Worm (Caenorhabditis elegans): ENCODE results near the gene letm-1.

letm-1 gene

ce11 chrV:13652322-13652721 is 8.7 kb upstream of the letm-1 start:
- TF ChIP-seq M03D4.4 (tag; optimal IDR thresholded peaks at IDR 0.05) (no peak), unc-39 (tag; optimal IDR thresholded peaks at IDR 0.05) (no peak), cnd-1 (tag; optimal IDR thresholded peaks at IDR 0.05) (no peak), mab-5 (tag; optimal IDR thresholded peaks at IDR 0.05) (no peak), nhr-28 (tag; optimal IDR thresholded peaks at IDR 0.05) (no peak), nhr-2 (tag; optimal IDR thresholded peaks at IDR 0.05) (no peak), blmp-1 (tag; optimal IDR thresholded peaks at IDR 0.05) (no peak), nhr-237 (tag; optimal IDR thresholded peaks at IDR 0.05) (no peak), ztf-11 (tag; optimal IDR thresholded peaks at IDR 0.05) (no peak), bed-3 (GFP tag; optimal IDR thresholded peaks at IDR 0.05) (no peak), sem-2 (GFP tag; optimal IDR thresholded peaks at IDR 0.05) (no peak), tbx-8 (GFP tag; optimal IDR thresholded peaks at IDR 0.05) (no peak), unc-62 (GFP tag; optimal IDR thresholded peaks at IDR 0.05) (no peak), pha-4 (tag; optimal IDR thresholded peaks at IDR 0.05) (no peak), sptf-1 (tag; optimal IDR thresholded peaks at IDR 0.05) (no peak), drap-1 (GFP tag; optimal IDR thresholded peaks at IDR 0.05) (no peak), ham-2 (GFP tag; optimal IDR thresholded peaks at IDR 0.05) (no peak), hlh-1 (tag; optimal IDR thresholded peaks at IDR 0.05) (no peak), ces-1 (GFP tag; optimal IDR thresholded peaks at IDR 0.05) (no peak), flh-1 (GFP tag; optimal IDR thresholded peaks at IDR 0.05) (no peak)

ce11 chrV:13653713-13654393 is 7.2 kb upstream of the letm-1 start, which contains the start of gene lpin-1:
lpin-1 (minus strand) TSS chrV:13654129.
- TF ChIP-seq unc-62 (GFP tag; optimal IDR thresholded peaks at IDR 0.05) (no peak), sem-2 (GFP tag; optimal IDR thresholded peaks at IDR 0.05) (no peak), unc-39 (tag; optimal IDR thresholded peaks at IDR 0.05) (no peak), cnd-1 (tag; optimal IDR thresholded peaks at IDR 0.05) (no peak), bed-3 (GFP tag; optimal IDR thresholded peaks at IDR 0.05) (no peak), M03D4.4 (tag; optimal IDR thresholded peaks at IDR 0.05) (no peak), nhr-2 (tag; optimal IDR thresholded peaks at IDR 0.05) (no peak), nhr-12 (tag; optimal IDR thresholded peaks at IDR 0.05) (no peak), pha-4 (tag; optimal IDR thresholded peaks at IDR 0.05) (no peak)

ce11 chrV:13654394-13654792 is 6.7 kb upstream of the letm-1 start:
- TF ChIP-seq ceh-39 (tag; optimal IDR thresholded peaks at IDR 0.05) = no peak

ce11 chrV:13655202-13655764 is 5.8 kb upstream of the letm-1 start:
- TF ChIP-seq nhr-28 (tag; optimal IDR thresholded peaks at IDR 0.05) = no peak
- TF ChIP-seq unc-62 (GFP tag; optimal IDR thresholded peaks at IDR 0.05) = peak; percentile 73
- no peak for TF ChIP-seq mab-5 (tag; optimal IDR thresholded peaks at IDR 0.05)
- peak; percentile 28 for TF ChIP-seq ceh-43 (GFP tag; optimal IDR thresholded peaks at IDR 0.05)
- no peak for TF ChIP-seq unc-39 (tag; optimal IDR thresholded peaks at IDR 0.05)
- TF ChIP-seq snpc-4 (tag; optimal IDR thresholded peaks at IDR 0.05) = no peak
- TF ChIP-seq hlh-1 (tag; optimal IDR thresholded peaks at IDR 0.05) = no peak
- no peak for TF ChIP-seq elt-3 (tag; optimal IDR thresholded peaks at IDR 0.05)
- TF ChIP-seq ceh-83 (GFP tag; optimal IDR thresholded peaks at IDR 0.05) = no peak
- no peak for TF ChIP-seq ceh-39 (tag; optimal IDR thresholded peaks at IDR 0.05)
- TF ChIP-seq bed-3 (GFP tag; optimal IDR thresholded peaks at IDR 0.05) = no peak
- TF ChIP-seq sem-2 (GFP tag; optimal IDR thresholded peaks at IDR 0.05) = no peak
- TF ChIP-seq elt-1 (tag; optimal IDR thresholded peaks at IDR 0.05; ENCODE audit: borderline replicate concordance, insufficient read depth) = no peak
- peak; percentile 42 for TF ChIP-seq mls-2 (tag; optimal IDR thresholded peaks at IDR 0.05)
- no peak for TF ChIP-seq cnd-1 (tag; optimal IDR thresholded peaks at IDR 0.05)
- TF ChIP-seq nhr-76 (tag; optimal IDR thresholded peaks at IDR 0.05) = no peak
- no peak for TF ChIP-seq ham-2 (GFP tag; optimal IDR thresholded peaks at IDR 0.05)
- no peak for TF ChIP-seq tbx-8 (GFP tag; optimal IDR thresholded peaks at IDR 0.05)
- no peak for TF ChIP-seq nhr-2 (tag; optimal IDR thresholded peaks at IDR 0.05)
- TF ChIP-seq lin-32 (GFP tag; optimal IDR thresholded peaks at IDR 0.05) = no peak
- peak; percentile 42 for TF ChIP-seq unc-120 (tag; optimal IDR thresholded peaks at IDR 0.05; ENCODE audit: poor library complexity, severe bottlenecking)
- no peak for TF ChIP-seq nhr-12 (tag; optimal IDR thresholded peaks at IDR 0.05)
- no peak for TF ChIP-seq zip-8 (tag; optimal IDR thresholded peaks at IDR 0.05)
- TF ChIP-seq lin-13 (tag; optimal IDR thresholded peaks at IDR 0.05) = no peak
- TF ChIP-seq sptf-1 (tag; optimal IDR thresholded peaks at IDR 0.05) = no peak
- TF ChIP-seq lsy-2 (tag; optimal IDR thresholded peaks at IDR 0.05) = peak; percentile 33
- TF ChIP-seq M03D4.4 (tag; optimal IDR thresholded peaks at IDR 0.05) = peak; percentile 40
- TF ChIP-seq blmp-1 (tag; optimal IDR thresholded peaks at IDR 0.05) = no peak
- TF ChIP-seq flh-1 (GFP tag; optimal IDR thresholded peaks at IDR 0.05) = no peak
- peak; percentile 82 for TF ChIP-seq ces-1 (GFP tag; optimal IDR thresholded peaks at IDR 0.05)
- TF ChIP-seq nhr-237 (tag; optimal IDR thresholded peaks at IDR 0.05) = no peak
- no peak for TF ChIP-seq pha-4 (tag; optimal IDR thresholded peaks at IDR 0.05)
- TF ChIP-seq mep-1 (tag; optimal IDR thresholded peaks at IDR 0.05) = peak; percentile 69
- no peak for TF ChIP-seq drap-1 (GFP tag; optimal IDR thresholded peaks at IDR 0.05)
- TF ChIP-seq ztf-11 (tag; optimal IDR thresholded peaks at IDR 0.05) = no peak

Data from whole organism, mixed stage, embryonic.